Comparison of ENCODE assay signal across 1 fruit fly cellular context in genomic region chr3L:20306142-20306541, dm6.
A peak's percentile ranks its signal among the peaks of the same experiment; 100 is the strongest.
TF ChIP-seq lines count a peak whose summit lies in the region.

TSS of gene CG32225 (minus strand) at chr3L:20306283.

TF ChIP-seq in whole organism, embryonic, 481 proteins besides CTCF, POLR2A, EP300 and RAD21 (continued from another document):
- TF ChIP-seq CkIIα-i1 (GFP tag; IDR thresholded peaks at IDR 0.05; lab: Robert Waterston, UW) (no peak), CG16779 (GFP tag; IDR thresholded peaks at IDR 0.05; lab: Robert Waterston, UW) (no peak), zen (tag; optimal IDR thresholded peaks at IDR 0.05; lab: Kevin White, UChicago) (no peak), sens (GFP tag; lab: Kevin White, UChicago) (no peak), Fer2 (tag; optimal IDR thresholded peaks at IDR 0.05; lab: Kevin White, UChicago) (no peak), mld (GFP tag; IDR thresholded peaks at IDR 0.05; lab: Robert Waterston, UW; ENCODE audit: partially characterized antibody) (no peak), CG13894 (tag; optimal IDR thresholded peaks at IDR 0.05; lab: Kevin White, UChicago) (no peak), CrebB (tag; optimal IDR thresholded peaks at IDR 0.05; lab: Kevin White, UChicago) (no peak), grau (tag; optimal IDR thresholded peaks at IDR 0.05; lab: Kevin White, UChicago) (no peak), Dek (tag; optimal IDR thresholded peaks at IDR 0.05; lab: Kevin White, UChicago) (no peak), Xbp1 (GFP tag; optimal IDR thresholded peaks at IDR 0.05; lab: Kevin White, UChicago) (no peak), gt (GFP tag; IDR thresholded peaks at IDR 0.05; lab: Robert Waterston, UW) (no peak), HHEX (GFP tag; optimal IDR thresholded peaks at IDR 0.05; lab: Kevin White, UChicago) (no peak), MTF-1 (GFP tag; optimal IDR thresholded peaks at IDR 0.05; lab: Kevin White, UChicago; ENCODE audit: borderline replicate concordance) (no peak), da (GFP tag; optimal IDR thresholded peaks at IDR 0.05; lab: Kevin White, UChicago) (no peak), Rx (GFP tag; IDR thresholded peaks at IDR 0.05; lab: Robert Waterston, UW) (no peak), CG14667 (GFP tag; IDR thresholded peaks at IDR 0.05; lab: Robert Waterston, UW) (no peak), CG43689 (GFP tag; IDR thresholded peaks at IDR 0.05; lab: Robert Waterston, UW) (no peak), ham (GFP tag; IDR thresholded peaks at IDR 0.05; lab: Robert Waterston, UW) (no peak), D (optimal IDR thresholded peaks at IDR 0.05; lab: Kevin White, UChicago) (no peak), D (GFP tag; optimal IDR thresholded peaks at IDR 0.05; lab: Kevin White, UChicago) (no peak), ewg (GFP tag; optimal IDR thresholded peaks at IDR 0.05; lab: Kevin White, UChicago) (peak; percentile 99), ATbp (GFP tag; optimal IDR thresholded peaks at IDR 0.05; lab: Kevin White, UChicago) (no peak), lab (GFP tag; optimal IDR thresholded peaks at IDR 0.05; lab: Kevin White, UChicago) (peak; percentile 37), Nf-YC (tag; optimal IDR thresholded peaks at IDR 0.05; lab: Kevin White, UChicago) (peak; percentile 3), tgo (GFP tag; IDR thresholded peaks at IDR 0.05; lab: Robert Waterston, UW) (no peak), nom (GFP tag; optimal IDR thresholded peaks at IDR 0.05; lab: Kevin White, UChicago) (peak; percentile 15), CG11504 (tag; optimal IDR thresholded peaks at IDR 0.05; lab: Kevin White, UChicago) (no peak), tup (GFP tag; optimal IDR thresholded peaks at IDR 0.05; lab: Kevin White, UChicago) (no peak), crol (GFP tag; IDR thresholded peaks at IDR 0.05; lab: Robert Waterston, UW) (peak; percentile 92), CG32767 (GFP tag; IDR thresholded peaks at IDR 0.05; lab: Robert Waterston, UW) (0 out of 2 replicates have a peak, but pooled peaks have one; percentile 22), seq (GFP tag; IDR thresholded peaks at IDR 0.05; lab: Robert Waterston, UW) (0 out of 2 replicates have a peak, but pooled peaks have one; percentile 10), fd96Cb (tag; optimal IDR thresholded peaks at IDR 0.05; lab: Kevin White, UChicago) (no peak), cas (GFP tag; IDR thresholded peaks at IDR 0.05; lab: Robert Waterston, UW) (no peak), kah (GFP tag; optimal IDR thresholded peaks at IDR 0.05; lab: Kevin White, UChicago) (no peak), pita (GFP tag; optimal IDR thresholded peaks at IDR 0.05; lab: Kevin White, UChicago) (no peak), zf30C (GFP tag; optimal IDR thresholded peaks at IDR 0.05; lab: Kevin White, UChicago) (peak; percentile 53), CG8478 (optimal IDR thresholded peaks at IDR 0.05; lab: Kevin White, UChicago) (no peak), CG34422 (GFP tag; IDR thresholded peaks at IDR 0.05; lab: Robert Waterston, UW) (peak; percentile 31; the same call in 1 of the 3 replicates), E2f1 (GFP tag; IDR thresholded peaks at IDR 0.05; lab: Robert Waterston, UW) (no peak), CG2712 (tag; optimal IDR thresholded peaks at IDR 0.05; lab: Kevin White, UChicago) (no peak), bbx (GFP tag; IDR thresholded peaks at IDR 0.05; lab: Robert Waterston, UW; ENCODE audit: partially characterized antibody) (no peak), vfl (GFP tag; optimal IDR thresholded peaks at IDR 0.05; lab: Kevin White, UChicago) (no peak), CG12744 (GFP tag; optimal IDR thresholded peaks at IDR 0.05; lab: Kevin White, UChicago) (no peak), CG10321 (GFP tag; IDR thresholded peaks at IDR 0.05; lab: Robert Waterston, UW) (no peak), ro (GFP tag; IDR thresholded peaks at IDR 0.05; lab: Robert Waterston, UW) (no peak), CG9609 (GFP tag; optimal IDR thresholded peaks at IDR 0.05; lab: Kevin White, UChicago) (no peak), CG10209 (GFP tag; optimal IDR thresholded peaks at IDR 0.05; lab: Kevin White, UChicago) (no peak), MESR4 (GFP tag; optimal IDR thresholded peaks at IDR 0.05; lab: Kevin White, UChicago) (no peak), CG7372 (GFP tag; IDR thresholded peaks at IDR 0.05; lab: Robert Waterston, UW) (no peak), CG7987 (GFP tag; optimal IDR thresholded peaks at IDR 0.05; lab: Kevin White, UChicago) (no peak), CG11456 (GFP tag; IDR thresholded peaks at IDR 0.05; lab: Robert Waterston, UW) (no peak), CG10565 (GFP tag; optimal IDR thresholded peaks at IDR 0.05; lab: Kevin White, UChicago) (no peak), sob (GFP tag; IDR thresholded peaks at IDR 0.05; lab: Robert Waterston, UW) (no peak), caup (GFP tag; optimal IDR thresholded peaks at IDR 0.05; lab: Kevin White, UChicago; ENCODE audit: severe bottlenecking) (no peak), dati (GFP tag; IDR thresholded peaks at IDR 0.05; lab: Robert Waterston, UW) (no peak), salm (tag; optimal IDR thresholded peaks at IDR 0.05; lab: Kevin White, UChicago) (no peak), CG34224 (GFP tag; IDR thresholded peaks at IDR 0.05; lab: Robert Waterston, UW; ENCODE audit: partially characterized antibody) (no peak), CG30403 (GFP tag; optimal IDR thresholded peaks at IDR 0.05; lab: Kevin White, UChicago) (no peak), CG9932 (GFP tag; IDR thresholded peaks at IDR 0.05; lab: Robert Waterston, UW) (no peak), CG8290 (GFP tag; optimal IDR thresholded peaks at IDR 0.05; lab: Kevin White, UChicago) (no peak), CG8290 (tag; optimal IDR thresholded peaks at IDR 0.05; lab: Kevin White, UChicago) (peak in 1 of 2 experiments; percentile 24), row (GFP tag; IDR thresholded peaks at IDR 0.05; lab: Robert Waterston, UW) (peak; percentile 49; the same call in 1 of the 3 replicates), zen2 (GFP tag; IDR thresholded peaks at IDR 0.05; lab: Robert Waterston, UW; ENCODE audit: partially characterized antibody) (no peak), CG3407 (GFP tag; optimal IDR thresholded peaks at IDR 0.05; lab: Kevin White, UChicago) (no peak)
